Worm (Caenorhabditis elegans) whole organism, midembryonic: ENCODE measurements around the gene ZK688.11.

Experiments used
- T22C8.4 ChIP-seq: fragments of 200-800 bp; sonication (Bioruptor generic); IDR thresholded peaks from 2 replicates; pipeline ENCODE4 v1.3.6; 2022; ENCODE audit warnings: missing genetic modification characterization, missing compliant biosample characterization
- cog-1 ChIP-seq: sonication (generic microtip); optimal IDR thresholded peaks from 2 replicates; lab custom pipeline; 2016; ENCODE audit warnings: missing genetic modification characterization, missing compliant biosample characterization
- flt-1 ChIP-seq: fragments of 200-800 bp; sonication (Bioruptor generic); IDR thresholded peaks from 2 replicates; pipeline ENCODE4 v1.3.6; 2022; ENCODE audit warnings: missing genetic modification characterization, missing compliant biosample characterization
- klf-2 ChIP-seq: fragments of 200-800 bp; sonication (Bioruptor generic); conservative IDR thresholded peaks from 2 replicates; pipeline ENCODE4 v1.3.6; 2022; ENCODE audit warnings: missing genetic modification reagents, missing genetic modification characterization, missing compliant biosample characterization
- med-1 ChIP-seq: sonication (generic microtip); optimal IDR thresholded peaks from 2 replicates; lab custom pipeline; 2017; ENCODE audit warnings: missing genetic modification characterization, mild to moderate bottlenecking, missing compliant biosample characterization, antibody characterized with exemption, missing genetic modification reagents; ENCODE audit not compliant: insufficient read depth
- ref-1 ChIP-seq: fragments of 200-800 bp; sonication (Bioruptor generic); conservative IDR thresholded peaks from 2 replicates; pipeline ENCODE4 v1.3.6; 2022; ENCODE audit warnings: missing genetic modification reagents, missing genetic modification characterization, missing compliant biosample characterization
- tab-1 ChIP-seq: fragments of 200-800 bp; sonication (Bioruptor generic); IDR thresholded peaks from 2 replicates; pipeline ENCODE4 v1.3.6; 2022; ENCODE audit warnings: missing genetic modification characterization, missing compliant biosample characterization
- ztf-23 ChIP-seq: fragments of 200-800 bp; sonication (Bioruptor generic); IDR thresholded peaks from 2 replicates; pipeline ENCODE4 v1.3.6; 2022; ENCODE audit warnings: missing genetic modification reagents, missing genetic modification characterization, missing compliant biosample characterization
- ztf-29 ChIP-seq: fragments of 200-800 bp; sonication (Bioruptor generic); IDR thresholded peaks from 2 replicates; pipeline ENCODE4 v1.3.6; 2022; ENCODE audit warnings: missing genetic modification reagents, missing genetic modification characterization, missing compliant biosample characterization

- TF ChIP-seq med-1 (GFP tag; lab: Kevin White, UChicago) = no peak
- no peak for TF ChIP-seq ztf-23 (GFP tag; lab: Robert Waterston, UW)
- TF ChIP-seq ref-1 (GFP tag; lab: Robert Waterston, UW) = no peak
- no peak for TF ChIP-seq klf-2 (GFP tag; lab: Robert Waterston, UW)
- TF ChIP-seq ztf-29 (GFP tag; lab: Robert Waterston, UW) = no peak
- TF ChIP-seq cog-1 (tag; lab: Kevin White, UChicago) = no peak
- TF ChIP-seq tab-1 (GFP tag; lab: Robert Waterston, UW) = no peak
- TF ChIP-seq T22C8.4 = no peak
- TF ChIP-seq flt-1 (GFP tag; lab: Robert Waterston, UW) = no peak
Observed at ce11 chrIII:7837567-7837966, 47.2 kb downstream of the ZK688.11 start.
